Worm (Caenorhabditis elegans) whole organism, L1 larva: ENCODE measurements around the gene T13C2.2.

Experiments used
- Y116A8C.19 ChIP-seq: sonication (generic microtip); optimal IDR thresholded peaks from 2 replicates; lab custom pipeline; 2016; ENCODE audit warnings: missing compliant biosample characterization, missing genetic modification characterization, borderline replicate concordance
- ama-1 ChIP-seq: fragments of 150-350 bp; optimal IDR thresholded peaks from 2 replicates; lab custom pipeline; 2014
- blmp-1 ChIP-seq: fragments of 150-350 bp; optimal IDR thresholded peaks from 2 replicates; lab custom pipeline; 2014; ENCODE audit warnings: missing biosample characterization, missing genetic modification characterization
- ceh-8 ChIP-seq: fragments of 200-800 bp; sonication (Bioruptor generic); optimal IDR thresholded peaks from 2 replicates; lab custom pipeline; 2018; ENCODE audit warnings: mild to moderate bottlenecking, missing genetic modification characterization, moderate library complexity, missing compliant biosample characterization
- ceh-82 ChIP-seq, 3 experiments: fragments of 150-350 bp in 1 of 3; sonication (generic microtip) in 2 of 3; optimal IDR thresholded peaks; 2 replicates each; lab custom pipeline; 2014 to 2017; ENCODE audit warnings: missing biosample characterization in 3 of 3, missing genetic modification characterization in 3 of 3
- ceh-90 ChIP-seq: sonication (generic microtip); optimal IDR thresholded peaks from 2 replicates; lab custom pipeline; 2016; ENCODE audit warnings: missing genetic modification characterization, missing compliant biosample characterization
- ces-1 ChIP-seq: fragments of 150-350 bp; optimal IDR thresholded peaks from 2 replicates; lab custom pipeline; 2014; ENCODE audit warnings: missing biosample characterization, missing genetic modification reagents, missing genetic modification characterization
- dsc-1 ChIP-seq: sonication (generic microtip); optimal IDR thresholded peaks from 2 replicates; lab custom pipeline; 2016; ENCODE audit warnings: mild to moderate bottlenecking, missing genetic modification characterization, missing compliant biosample characterization
- efl-1 ChIP-seq, 4 experiments: fragments of 150-350 bp; optimal IDR thresholded peaks in 3 of 4; peaks in 1 of 4; 1 replicate in 1 of 4; 2 replicates in 3 of 4; lab custom pipeline; 2014; ENCODE audit warnings: missing biosample characterization in 2 of 4, missing genetic modification characterization in 2 of 4, missing genetic modification reagents in 2 of 4
- egl-13 ChIP-seq: sonication (generic microtip); optimal IDR thresholded peaks from 2 replicates; lab custom pipeline; 2016; ENCODE audit warnings: missing genotype, missing genetic modification reagents, missing genetic modification characterization, missing compliant biosample characterization
- egl-27 ChIP-seq, 2 experiments: fragments of 150-350 bp in 1 of 2; sonication (generic microtip); optimal IDR thresholded peaks; 3 replicates each; lab custom pipeline; 2017 to 2018; ENCODE audit warnings: missing biosample characterization in 2 of 2, missing genetic modification characterization in 2 of 2, missing genetic modification reagents in 2 of 2
- elt-3 ChIP-seq, 6 experiments: fragments of 150-350 bp in 1 of 6; sonication (generic microtip); optimal IDR thresholded peaks; 2 replicates each; lab custom pipeline; 2017 to 2018; ENCODE audit warnings: missing biosample characterization in 6 of 6, missing genetic modification characterization in 6 of 6, inconsistent platforms in 1 of 6
- fkh-10 ChIP-seq: sonication (generic microtip); optimal IDR thresholded peaks from 2 replicates; lab custom pipeline; 2017; ENCODE audit warnings: missing biosample characterization, missing genetic modification reagents, missing genetic modification characterization
- fkh-4 ChIP-seq: sonication (generic microtip); optimal IDR thresholded peaks from 2 replicates; lab custom pipeline; 2016; ENCODE audit warnings: missing compliant biosample characterization, missing genetic modification characterization, borderline replicate concordance
- fos-1 ChIP-seq: fragments of 150-350 bp; optimal IDR thresholded peaks from 2 replicates; lab custom pipeline; 2014; ENCODE audit warnings: missing biosample characterization, missing genetic modification characterization
- hlh-17 ChIP-seq: fragments of 200-800 bp; sonication (Bioruptor generic); optimal IDR thresholded peaks from 2 replicates; lab custom pipeline; 2018; ENCODE audit warnings: missing genetic modification characterization, mild to moderate bottlenecking, missing compliant biosample characterization, moderate library complexity, borderline replicate concordance
- jun-1 ChIP-seq: fragments of 150-350 bp; optimal IDR thresholded peaks from 2 replicates; lab custom pipeline; 2014; ENCODE audit warnings: missing biosample characterization, missing genetic modification reagents, missing genetic modification characterization
- lin-14 ChIP-seq: fragments of 200-800 bp; sonication (Bioruptor generic); optimal IDR thresholded peaks from 2 replicates; lab custom pipeline; 2018; ENCODE audit warnings: mild to moderate bottlenecking, missing genetic modification characterization, moderate library complexity, missing compliant biosample characterization
- lin-35 ChIP-seq, 2 experiments: fragments of 150-350 bp; optimal IDR thresholded peaks; 2 replicates each; lab custom pipeline; 2014; ENCODE audit warnings: missing biosample characterization in 2 of 2, missing genetic modification characterization in 2 of 2, missing genetic modification reagents in 2 of 2
- lin-39 ChIP-seq: fragments of 150-350 bp; optimal IDR thresholded peaks from 2 replicates; lab custom pipeline; 2014; ENCODE audit warnings: missing biosample characterization, missing genetic modification reagents, missing genetic modification characterization
- lir-3 ChIP-seq: sonication (generic microtip); optimal IDR thresholded peaks from 2 replicates; lab custom pipeline; 2016; ENCODE audit warnings: mild to moderate bottlenecking, missing genetic modification characterization, moderate library complexity, missing compliant biosample characterization; ENCODE audit not compliant: poor library complexity
- lsy-2 ChIP-seq, 2 experiments: fragments of 150-350 bp; optimal IDR thresholded peaks; 2 replicates each; lab custom pipeline; 2014; ENCODE audit warnings: missing biosample characterization in 2 of 2, missing genetic modification characterization in 2 of 2
- mef-2 ChIP-seq: fragments of 150-350 bp; optimal IDR thresholded peaks from 2 replicates; lab custom pipeline; 2014; ENCODE audit warnings: missing biosample characterization, missing genetic modification characterization
- mep-1 ChIP-seq: fragments of 150-350 bp; optimal IDR thresholded peaks from 2 replicates; lab custom pipeline; 2014; ENCODE audit warnings: missing biosample characterization, missing genetic modification characterization
- nhr-19 ChIP-seq: fragments of 200-800 bp; sonication (Bioruptor generic); conservative IDR thresholded peaks from 2 replicates; pipeline ENCODE4 v1.3.6; 2022; ENCODE audit warnings: missing genetic modification characterization, missing compliant biosample characterization
- nhr-20 ChIP-seq: sonication (generic microtip); optimal IDR thresholded peaks from 2 replicates; lab custom pipeline; 2016; ENCODE audit warnings: mild to moderate bottlenecking, missing genetic modification characterization, missing compliant biosample characterization
- nhr-237 ChIP-seq: fragments of 150-350 bp; optimal IDR thresholded peaks from 2 replicates; lab custom pipeline; 2014; ENCODE audit warnings: missing biosample characterization, missing genetic modification characterization
- nhr-47 ChIP-seq: sonication (generic microtip); optimal IDR thresholded peaks from 2 replicates; lab custom pipeline; 2016; ENCODE audit warnings: mild to moderate bottlenecking, missing genetic modification characterization, moderate library complexity, missing compliant biosample characterization
- nhr-71 ChIP-seq: sonication (generic microtip); optimal IDR thresholded peaks from 2 replicates; lab custom pipeline; 2016; ENCODE audit warnings: mild to moderate bottlenecking, missing genetic modification characterization, moderate library complexity, missing compliant biosample characterization
- nhr-84 ChIP-seq: sonication (generic microtip); optimal IDR thresholded peaks from 2 replicates; lab custom pipeline; 2017; ENCODE audit warnings: missing biosample characterization, missing genetic modification characterization
- nhr-85 ChIP-seq: sonication (generic microtip); peaks from one replicate; lab custom pipeline; 2016; ENCODE audit warnings: missing genetic modification characterization, inconsistent platforms, missing compliant biosample characterization
- snu-23 ChIP-seq: sonication (generic microtip); optimal IDR thresholded peaks from 2 replicates; lab custom pipeline; 2016; ENCODE audit warnings: missing genetic modification characterization, missing compliant biosample characterization
- sox-4 ChIP-seq: sonication (generic microtip); optimal IDR thresholded peaks from 2 replicates; lab custom pipeline; 2016; ENCODE audit warnings: missing genetic modification characterization, missing compliant biosample characterization
- sptf-1 ChIP-seq: fragments of 150-350 bp; optimal IDR thresholded peaks from 2 replicates; lab custom pipeline; 2014; ENCODE audit warnings: missing biosample characterization, missing genetic modification characterization
- swsn-7 ChIP-seq: sonication (generic microtip); optimal IDR thresholded peaks from 2 replicates; lab custom pipeline; 2016; ENCODE audit warnings: missing genetic modification characterization, missing compliant biosample characterization
- tbx-2 ChIP-seq: sonication (generic microtip); optimal IDR thresholded peaks from 2 replicates; lab custom pipeline; 2016; ENCODE audit warnings: missing genetic modification characterization, missing compliant biosample characterization
- tlp-1 ChIP-seq: fragments of 150-350 bp; optimal IDR thresholded peaks from 2 replicates; lab custom pipeline; 2014; ENCODE audit warnings: missing biosample characterization, missing genetic modification characterization
- vab-15 ChIP-seq: sonication (generic microtip); optimal IDR thresholded peaks from 2 replicates; lab custom pipeline; 2017; ENCODE audit warnings: missing genotype, mild to moderate bottlenecking, missing genetic modification characterization, missing compliant biosample characterization
- xbp-1 ChIP-seq: sonication (generic microtip); optimal IDR thresholded peaks from 2 replicates; lab custom pipeline; 2016; ENCODE audit warnings: missing genetic modification characterization, missing compliant biosample characterization
- ztf-4 ChIP-seq: fragments of 150-350 bp; optimal IDR thresholded peaks from 2 replicates; lab custom pipeline; 2014; ENCODE audit warnings: missing biosample characterization, missing genetic modification characterization

T13C2.2 gene

DNA sequence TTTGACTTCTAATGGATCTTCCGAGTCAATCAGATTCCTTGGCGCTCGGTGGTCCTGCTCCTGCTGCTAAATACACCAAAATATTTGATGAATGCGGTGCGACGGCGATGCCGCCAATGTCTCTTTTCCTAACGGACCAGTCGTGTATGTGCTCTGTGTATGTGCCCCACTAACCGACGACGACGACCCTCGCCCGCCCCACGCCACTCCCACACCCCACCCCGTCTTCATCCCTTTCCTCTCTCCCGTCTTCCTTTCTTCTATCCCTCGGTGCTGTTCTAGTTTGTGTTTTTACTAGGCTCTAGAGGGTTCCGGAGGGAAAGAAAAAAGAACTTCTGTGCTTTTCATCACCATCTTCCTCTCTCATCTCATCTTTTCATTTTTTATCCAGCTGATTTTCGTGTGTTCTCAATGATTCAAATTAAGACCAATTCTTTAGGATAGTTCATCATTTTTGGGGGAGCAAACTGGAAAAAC is 42.6 kb downstream of the T13C2.2 start, which contains the start of gene egl-27:
egl-27 (plus strand) TSS at position 427 of the 477 bp plus-strand sequence.
- TF ChIP-seq lin-14 (GFP tag; lab: Kevin White, UChicago) (peak; percentile 19), lin-39 (tag; lab: Kevin White, UChicago) (no peak)
- TF ChIP-seq, all 84 proteins: peak for 1

DNA sequence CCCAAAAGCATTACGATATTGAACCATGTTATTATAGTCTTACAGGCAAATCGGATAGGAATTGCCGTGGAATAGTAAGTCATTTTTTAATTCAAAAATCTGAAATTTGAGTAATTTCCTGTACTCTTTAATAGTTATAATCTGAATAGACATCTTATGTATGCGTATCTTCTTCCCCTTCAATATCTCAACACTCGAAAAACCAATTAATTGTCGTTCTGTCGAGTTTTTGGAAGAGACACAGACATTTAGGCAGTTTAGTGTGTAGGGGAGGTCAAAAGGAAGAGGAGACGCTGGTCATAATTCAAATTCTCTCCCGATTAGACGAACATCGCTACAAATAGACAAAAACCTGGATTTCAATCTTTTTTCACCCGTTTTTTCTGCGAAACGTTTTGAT is 43.5 kb downstream of the T13C2.2 start:
- no peak for TF ChIP-seq ztf-4 (tag; lab: Kevin White, UChicago)
- no peak for TF ChIP-seq nhr-19 (GFP tag; lab: Robert Waterston, UW)
- peak in 1 of 2 experiments; percentile 85 for TF ChIP-seq egl-27 (tag; optimal IDR thresholded peaks at IDR 0.05; lab: Kevin White, UChicago)
- TF ChIP-seq lin-35 (GFP tag; optimal IDR thresholded peaks at IDR 0.05; lab: Kevin White, UChicago): peak in 1 of 2 experiments; percentile 22
- TF ChIP-seq nhr-237 (tag; lab: Kevin White, UChicago): no peak
- no peak for TF ChIP-seq ces-1 (GFP tag; lab: Kevin White, UChicago)
- TF ChIP-seq snu-23 (GFP tag; lab: Kevin White, UChicago): peak; percentile 43
- no peak for TF ChIP-seq xbp-1 (tag; lab: Kevin White, UChicago)
- no peak for TF ChIP-seq mef-2 (tag; lab: Kevin White, UChicago)
- no peak for TF ChIP-seq fkh-4 (tag; lab: Kevin White, UChicago)
- no peak for TF ChIP-seq egl-13 (tag; lab: Kevin White, UChicago)
- no peak for TF ChIP-seq ama-1 (lab: Kevin White, UChicago)
- TF ChIP-seq efl-1 (optimal IDR thresholded peaks at IDR 0.05; lab: Kevin White, UChicago): peak; percentile 13 to 21
- no peak for TF ChIP-seq efl-1 (GFP tag; optimal IDR thresholded peaks at IDR 0.05 in 1 of 2; lab: Kevin White, UChicago)
- TF ChIP-seq tlp-1 (tag; lab: Kevin White, UChicago): no peak
- TF ChIP-seq nhr-20 (tag; lab: Kevin White, UChicago): peak; percentile 36
- TF ChIP-seq Y116A8C.19 (tag; lab: Kevin White, UChicago): no peak
- no peak for TF ChIP-seq sox-4 (tag; lab: Kevin White, UChicago)
- TF ChIP-seq fkh-10 (GFP tag; lab: Kevin White, UChicago): no peak
- peak; percentile 88 for TF ChIP-seq lin-14 (GFP tag; lab: Kevin White, UChicago)
- no peak for TF ChIP-seq fos-1 (tag; lab: Kevin White, UChicago)
- peak; percentile 31 for TF ChIP-seq tbx-2 (tag; lab: Kevin White, UChicago)
- TF ChIP-seq blmp-1: peak; percentile 85
- no peak for TF ChIP-seq ceh-90 (tag; lab: Kevin White, UChicago)
- TF ChIP-seq ceh-82 (tag; optimal IDR thresholded peaks at IDR 0.05; lab: Kevin White, UChicago): peak in 1 of 3 experiments; percentile 29
- TF ChIP-seq dsc-1 (tag; lab: Kevin White, UChicago): peak; percentile 8
- peak; percentile 11 for TF ChIP-seq swsn-7
- TF ChIP-seq vab-15 (tag; lab: Kevin White, UChicago): peak; percentile 61
- peak; percentile 3 to 67 for TF ChIP-seq lsy-2 (tag; optimal IDR thresholded peaks at IDR 0.05; lab: Kevin White, UChicago)
- peak; percentile 93 for TF ChIP-seq nhr-85 (tag; lab: Kevin White, UChicago)
- TF ChIP-seq nhr-47 (tag; lab: Kevin White, UChicago): peak; percentile 2
- peak; percentile 63 for TF ChIP-seq mep-1 (tag; lab: Kevin White, UChicago)
- peak in 1 of 6 experiments; percentile 50 for TF ChIP-seq elt-3 (tag; optimal IDR thresholded peaks at IDR 0.05; lab: Kevin White, UChicago)
- TF ChIP-seq lir-3 (tag; lab: Kevin White, UChicago): no peak
- no peak for TF ChIP-seq sptf-1 (tag; lab: Kevin White, UChicago)
- peak; percentile 27 for TF ChIP-seq nhr-71 (tag; lab: Kevin White, UChicago)
- peak; percentile 2 for TF ChIP-seq ceh-8
- no peak for TF ChIP-seq nhr-84 (tag; lab: Kevin White, UChicago)
- no peak for TF ChIP-seq hlh-17 (GFP tag; lab: Kevin White, UChicago)
- no peak for TF ChIP-seq jun-1 (tag; lab: Kevin White, UChicago)
